Worm (Caenorhabditis elegans): Measurements from ENCODE around the gene F55C9.11.

The F55C9.11 gene

DNA sequence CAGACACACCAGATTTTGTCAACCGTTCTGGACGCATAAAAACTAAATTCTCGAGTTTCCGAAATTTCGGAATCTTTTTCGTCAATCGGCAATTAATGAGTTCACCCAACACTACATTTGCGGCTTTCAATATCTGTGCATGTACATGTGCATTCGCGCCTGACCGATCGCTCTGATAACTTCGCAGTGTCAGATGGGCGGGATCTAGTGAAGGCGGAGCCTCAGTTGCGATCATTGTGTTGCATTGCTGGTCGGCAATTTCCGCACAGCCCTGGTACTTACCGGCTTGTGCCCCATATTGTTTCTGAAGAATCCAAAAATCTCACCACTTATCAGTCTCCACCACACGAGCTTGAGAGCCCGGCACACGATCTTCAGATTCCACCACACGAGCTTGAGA is 48.8 kb downstream of the F55C9.11 start:
- TF ChIP-seq tab-1 (GFP tag; IDR thresholded peaks at IDR 0.05) (no peak), klf-2 (GFP tag; conservative IDR thresholded peaks at IDR 0.05) (no peak), cog-1 (tag; optimal IDR thresholded peaks at IDR 0.05) (no peak), ref-1 (GFP tag; conservative IDR thresholded peaks at IDR 0.05) (no peak)

DNA sequence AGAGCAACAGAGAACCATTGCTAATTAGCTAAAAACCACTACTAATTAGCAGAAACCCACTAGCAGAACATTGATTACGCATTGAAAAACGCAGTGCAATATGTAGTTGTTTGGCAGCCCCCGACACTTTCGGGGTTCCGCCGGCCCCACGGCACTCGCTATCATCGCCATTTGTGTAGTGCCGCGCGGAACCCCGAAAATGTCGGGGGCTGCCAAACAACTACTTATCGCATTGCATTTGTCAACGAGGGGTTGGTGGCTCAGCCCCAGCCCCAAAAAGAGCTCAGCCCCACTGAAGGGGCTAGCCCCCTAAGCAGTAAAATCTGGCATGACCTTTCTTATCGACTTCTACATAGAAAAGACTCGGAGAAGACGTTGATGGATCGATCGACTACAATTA is 50.1 kb downstream of the F55C9.11 start:
- TF ChIP-seq med-1 (GFP tag; optimal IDR thresholded peaks at IDR 0.05; ENCODE audit: insufficient read depth) (no peak), klf-2 (GFP tag; conservative IDR thresholded peaks at IDR 0.05) (no peak), ztf-29 (GFP tag; IDR thresholded peaks at IDR 0.05) (no peak), ref-1 (GFP tag; conservative IDR thresholded peaks at IDR 0.05) (no peak), tab-1 (GFP tag; IDR thresholded peaks at IDR 0.05) (no peak), T22C8.4 (GFP tag; IDR thresholded peaks at IDR 0.05) (no peak), cog-1 (tag; optimal IDR thresholded peaks at IDR 0.05) (no peak), flt-1 (GFP tag; IDR thresholded peaks at IDR 0.05) (no peak), ztf-23 (GFP tag; IDR thresholded peaks at IDR 0.05) (no peak)

DNA sequence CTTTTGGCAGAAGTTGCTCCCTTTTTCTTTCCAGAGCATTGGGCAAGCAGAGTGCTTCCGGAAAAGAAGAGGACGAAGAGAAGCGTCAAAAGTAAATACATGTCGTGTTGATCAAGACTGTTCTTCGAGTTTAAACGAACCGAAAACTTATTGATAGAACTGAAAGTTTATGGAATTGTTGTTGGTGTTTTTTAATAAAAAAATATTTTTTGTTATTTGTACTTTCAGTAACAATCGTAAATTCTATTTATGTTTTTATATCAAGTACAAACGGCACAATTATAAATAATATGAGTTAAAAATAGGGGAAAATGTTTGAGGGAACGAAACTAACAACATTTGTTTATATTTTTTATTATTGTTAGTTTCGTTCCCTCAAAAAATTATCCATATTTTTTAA is 51.8 kb downstream of the F55C9.11 start, which contains the start of gene F21D9.3:
TSS of gene F21D9.3 (minus strand) at position 101 of the 400 bp plus-strand sequence.
- TF ChIP-seq med-1 (GFP tag; optimal IDR thresholded peaks at IDR 0.05; ENCODE audit: insufficient read depth): no peak
- TF ChIP-seq cog-1 (tag; optimal IDR thresholded peaks at IDR 0.05): no peak

All from whole organism, midembryonic.